Fruit fly (Drosophila melanogaster): ENCODE results near the gene RpS13.

RpS13 gene

DNA sequence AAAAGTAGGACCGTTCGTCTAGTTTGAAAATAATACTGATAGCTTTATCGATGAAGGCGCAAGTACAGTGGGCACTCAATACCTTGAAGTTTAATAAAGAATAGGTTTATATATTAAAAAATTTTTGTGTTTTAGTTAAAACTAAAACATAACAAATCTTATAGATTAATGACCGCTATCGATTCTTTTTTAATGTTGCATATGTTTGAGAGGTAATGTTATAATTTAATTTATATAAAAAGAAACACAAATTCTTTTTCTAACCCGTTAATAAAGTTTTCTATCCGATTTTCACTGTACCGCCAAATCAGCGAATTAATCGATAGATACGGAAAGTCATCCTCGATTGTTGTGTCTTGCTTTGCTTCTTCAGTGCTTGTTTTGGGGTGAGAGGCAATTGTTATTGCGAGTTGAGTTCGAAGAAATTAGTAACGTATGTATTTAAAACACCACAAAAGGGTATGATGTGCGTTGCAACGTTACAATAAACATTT is 19.7 kb upstream of the RpS13 start, which contains the start of the genes Dad1 and CG13384 (continued):
- TF ChIP-seq YL-1 (GFP tag; optimal IDR thresholded peaks at IDR 0.05) (peak; percentile 54), CG12155 (GFP tag; optimal IDR thresholded peaks at IDR 0.05) (peak; percentile 90), Ptx1 (GFP tag; IDR thresholded peaks at IDR 0.05) (peak; percentile 97), CG31441 (GFP tag; IDR thresholded peaks at IDR 0.05) (peak; percentile 97), HLHmδ (GFP tag; optimal IDR thresholded peaks at IDR 0.05) (no peak), ara (GFP tag; IDR thresholded peaks at IDR 0.05) (peak; percentile 84), gem (tag; optimal IDR thresholded peaks at IDR 0.05) (peak; percentile 97), bbx (GFP tag; IDR thresholded peaks at IDR 0.05; ENCODE audit: partially characterized antibody) (no peak; the same call in 1 of the 2 replicates), pan (optimal IDR thresholded peaks at IDR 0.05) (no peak), pan (GFP tag; optimal IDR thresholded peaks at IDR 0.05 in 1 of 2, IDR thresholded peaks at IDR 0.05 in 1 of 2) (peak in 1 of 2 experiments; percentile 93), eyg (GFP tag; optimal IDR thresholded peaks at IDR 0.05) (no peak), Camta (GFP tag; optimal IDR thresholded peaks at IDR 0.05) (peak; percentile 56), Hsf (GFP tag; optimal IDR thresholded peaks at IDR 0.05) (peak; percentile 90), slbo (GFP tag; IDR thresholded peaks at IDR 0.05) (peak; percentile 96), emc (GFP tag; optimal IDR thresholded peaks at IDR 0.05) (no peak), Mes4 (GFP tag; optimal IDR thresholded peaks at IDR 0.05) (peak; percentile 29), aop (GFP tag; IDR thresholded peaks at IDR 0.05) (no peak), CG6854 (GFP tag; optimal IDR thresholded peaks at IDR 0.05) (peak; percentile 88), Hmx (GFP tag; optimal IDR thresholded peaks at IDR 0.05) (peak; percentile 63), HLH3B (GFP tag; IDR thresholded peaks at IDR 0.05) (peak; percentile 88), yki (optimal IDR thresholded peaks at IDR 0.05) (no peak), C15 (GFP tag; IDR thresholded peaks at IDR 0.05) (peak; percentile 68; the same call in 1 of the 3 replicates), CG9797 (GFP tag; optimal IDR thresholded peaks at IDR 0.05) (peak; percentile 69), CG14667 (GFP tag; IDR thresholded peaks at IDR 0.05) (peak; percentile 90), CG13424 (tag; optimal IDR thresholded peaks at IDR 0.05) (peak; percentile 96), CG33213 (GFP tag; optimal IDR thresholded peaks at IDR 0.05) (no peak), her (GFP tag; optimal IDR thresholded peaks at IDR 0.05) (peak; percentile 26), CG9817 (tag; optimal IDR thresholded peaks at IDR 0.05) (peak; percentile 94), CG14050 (GFP tag; IDR thresholded peaks at IDR 0.05) (peak; percentile 79), GATAe (GFP tag; conservative IDR thresholded peaks at IDR 0.05) (peak; percentile 86), dysf (GFP tag; IDR thresholded peaks at IDR 0.05) (peak; percentile 96), CG34422 (GFP tag; IDR thresholded peaks at IDR 0.05) (peak; percentile 88), mld (GFP tag; IDR thresholded peaks at IDR 0.05; ENCODE audit: partially characterized antibody) (no peak), CG8290 (GFP tag; optimal IDR thresholded peaks at IDR 0.05) (peak; percentile 76), CG8290 (tag; optimal IDR thresholded peaks at IDR 0.05) (peak in 1 of 2 experiments; percentile 36), ab (GFP tag; optimal IDR thresholded peaks at IDR 0.05) (peak; percentile 20), CG18599 (GFP tag; optimal IDR thresholded peaks at IDR 0.05) (peak; percentile 96), Scr (GFP tag; IDR thresholded peaks at IDR 0.05; ENCODE audit: partially characterized antibody) (peak; percentile 60), Side (GFP tag; optimal IDR thresholded peaks at IDR 0.05) (no peak), E2f2 (GFP tag; IDR thresholded peaks at IDR 0.05) (peak; percentile 71), ERR (GFP tag; optimal IDR thresholded peaks at IDR 0.05) (peak; percentile 13), D19A (tag; optimal IDR thresholded peaks at IDR 0.05) (peak; percentile 81), CG17359 (tag; optimal IDR thresholded peaks at IDR 0.05) (peak; percentile 92), Hand (GFP tag; optimal IDR thresholded peaks at IDR 0.05) (peak; percentile 92), NK7.1 (GFP tag; optimal IDR thresholded peaks at IDR 0.05) (no peak), CG18764 (GFP tag; optimal IDR thresholded peaks at IDR 0.05) (peak; percentile 83), Kr (GFP tag; optimal IDR thresholded peaks at IDR 0.05) (peak; percentile 65), cad (GFP tag; optimal IDR thresholded peaks at IDR 0.05) (no peak), bsh (GFP tag; optimal IDR thresholded peaks at IDR 0.05) (peak in 1 of 2 experiments; percentile 90), hbn (GFP tag; IDR thresholded peaks at IDR 0.05; ENCODE audit: partially characterized antibody) (no peak; the same call in 1 of the 2 replicates), fd96Cb (tag; optimal IDR thresholded peaks at IDR 0.05) (peak; percentile 90), zen2 (GFP tag; IDR thresholded peaks at IDR 0.05; ENCODE audit: partially characterized antibody) (no peak)

All from whole organism, embryonic.